Fruit fly (Drosophila melanogaster): ENCODE data around the gene CG6204.

Gene CG6204

dm6 chr3R:24193373-24193879, at the start of gene CG6204, which contains the start of gene SMC6:
Gene CG6204, plus strand, starts transcription at chr3R:24193832.
Gene SMC6, minus strand, starts transcription at chr3R:24193423.
- TF ChIP-seq CTCF (optimal IDR thresholded peaks at IDR 0.05) (no peak), CG8478 (optimal IDR thresholded peaks at IDR 0.05) (no peak)

- no peak for TF ChIP-seq CTCF (optimal IDR thresholded peaks at IDR 0.05)
- no peak for TF ChIP-seq CG8478 (optimal IDR thresholded peaks at IDR 0.05)
These were observed 49.1 kb upstream of the CG6204 start for dm6 chr3R:24144542-24144941.

dm6 chr3R:24148838-24149237, 44.8 kb upstream of the CG6204 start, which contains the start of gene Slimp:
Gene Slimp, minus strand, starts transcription at chr3R:24148967.
- TF ChIP-seq CG8478 (optimal IDR thresholded peaks at IDR 0.05) (no peak), CTCF (optimal IDR thresholded peaks at IDR 0.05) (no peak)

dm6 chr3R:24150103-24150502, 43.5 kb upstream of the CG6204 start, which contains the start of gene p38c:
Gene p38c, minus strand, starts transcription at chr3R:24150203.
- TF ChIP-seq CTCF (optimal IDR thresholded peaks at IDR 0.05) (no peak), CG8478 (optimal IDR thresholded peaks at IDR 0.05) (no peak)

- no peak for TF ChIP-seq CG8478 (optimal IDR thresholded peaks at IDR 0.05)
- TF ChIP-seq CTCF (optimal IDR thresholded peaks at IDR 0.05): no peak
These were observed 41.5 kb upstream of the CG6204 start, which contains the start of the genes p38a and CG6178 for dm6 chr3R:24151924-24152809. Gene p38a, minus strand, starts transcription at chr3R:24152321. Gene CG6178, plus strand, starts transcription at chr3R:24152347.

- no peak for TF ChIP-seq CTCF (optimal IDR thresholded peaks at IDR 0.05)
These were observed 32.3 kb upstream of the CG6204 start, which contains the start of the genes Myo95E and TBC1d7 for dm6 chr3R:24161173-24161811. Gene Myo95E, minus strand, starts transcription at chr3R:24161498. Gene TBC1d7, plus strand, starts transcription at chr3R:24161727.

dm6 chr3R:24162774-24163555, 30.7 kb upstream of the CG6204 start, which contains the start of gene mRpS24:
Gene mRpS24, minus strand, starts transcription at chr3R:24163545.
- TF ChIP-seq CG8478 (optimal IDR thresholded peaks at IDR 0.05): no peak
- no peak for TF ChIP-seq CTCF (optimal IDR thresholded peaks at IDR 0.05)

- TF ChIP-seq CG8478 (optimal IDR thresholded peaks at IDR 0.05): no peak
- no peak for TF ChIP-seq CTCF (optimal IDR thresholded peaks at IDR 0.05)
These were observed 30.0 kb upstream of the CG6204 start, which contains the start of gene Apc2 for dm6 chr3R:24163556-24164022. Gene Apc2, plus strand, starts transcription at chr3R:24163966.

dm6 chr3R:24169362-24169761, 24.3 kb upstream of the CG6204 start, which contains the start of gene CG5510:
Gene CG5510, minus strand, starts transcription at chr3R:24169562.
- no peak for TF ChIP-seq CG8478 (optimal IDR thresholded peaks at IDR 0.05)
- TF ChIP-seq CTCF (optimal IDR thresholded peaks at IDR 0.05): peak in 1 of 2 experiments; percentile 14

dm6 chr3R:24172379-24172778, 21.3 kb upstream of the CG6204 start, which contains the start of gene CG13606:
Gene CG13606, plus strand, starts transcription at chr3R:24172628.
- no peak for TF ChIP-seq CG8478 (optimal IDR thresholded peaks at IDR 0.05)
- no peak for TF ChIP-seq CTCF (optimal IDR thresholded peaks at IDR 0.05)

- TF ChIP-seq CTCF (optimal IDR thresholded peaks at IDR 0.05) (no peak), CG8478 (optimal IDR thresholded peaks at IDR 0.05) (no peak)
These were observed 7.4 kb upstream of the CG6204 start, which contains the start of gene mora for dm6 chr3R:24186188-24186587. Gene mora, plus strand, starts transcription at chr3R:24186359.

- TF ChIP-seq CTCF (optimal IDR thresholded peaks at IDR 0.05) (no peak), CG8478 (optimal IDR thresholded peaks at IDR 0.05) (no peak)
These were observed 5.0 kb upstream of the CG6204 start, which contains the start of gene CG5515 for dm6 chr3R:24188619-24189018. Gene CG5515, minus strand, starts transcription at chr3R:24188896.

dm6 chr3R:24202723-24203122, 9.1 kb downstream of the CG6204 start:
- TF ChIP-seq CTCF (optimal IDR thresholded peaks at IDR 0.05) (no peak), CG8478 (optimal IDR thresholded peaks at IDR 0.05) (no peak)

dm6 chr3R:24203426-24203825, 9.8 kb downstream of the CG6204 start:
- no peak for TF ChIP-seq CTCF (optimal IDR thresholded peaks at IDR 0.05)
- TF ChIP-seq CG8478 (optimal IDR thresholded peaks at IDR 0.05): no peak

Measured in S2 (cell line).